Comparison of ENCODE assay signal across 2 worm cellular contexts in genomic region chrIII:7155631-7156030, ce11.
TF ChIP-seq lines count a peak whose summit lies in the region.

No protein-coding gene starts in this region.

TF ChIP-seq in whole organism, L4 larva, 104 proteins besides CTCF, POLR2A, EP300 and RAD21 (continued from another document):
- no peak for TF ChIP-seq daf-19 (GFP tag; conservative IDR thresholded peaks at IDR 0.05; lab: Robert Waterston, UW)
- TF ChIP-seq dpl-1 (GFP tag; optimal IDR thresholded peaks at IDR 0.05; lab: Kevin White, UChicago) = peak; percentile 74
- TF ChIP-seq spr-1 (tag; optimal IDR thresholded peaks at IDR 0.05; lab: Kevin White, UChicago) = peak; percentile 77
- TF ChIP-seq nhr-6 (tag; optimal IDR thresholded peaks at IDR 0.05; lab: Kevin White, UChicago) = peak; percentile 39
- peak; percentile 90 for TF ChIP-seq dmd-6 (GFP tag; IDR thresholded peaks at IDR 0.05; lab: Robert Waterston, UW)
- TF ChIP-seq tra-1 (GFP tag; IDR thresholded peaks at IDR 0.05; lab: Robert Waterston, UW) = peak; percentile 63
- TF ChIP-seq hmg-1.1 (GFP tag; IDR thresholded peaks at IDR 0.05; lab: Robert Waterston, UW) = peak; percentile 95
- TF ChIP-seq snpc-4 (tag; optimal IDR thresholded peaks at IDR 0.05; lab: Kevin White, UChicago) = no peak
- no peak for TF ChIP-seq Y75B8A.6 (GFP tag; IDR thresholded peaks at IDR 0.05; lab: Robert Waterston, UW)
- peak in 1 of 2 experiments; percentile 96 for TF ChIP-seq unc-62 (GFP tag; optimal IDR thresholded peaks at IDR 0.05 in 1 of 2; lab: Kevin White, UChicago)
- no peak for TF ChIP-seq unc-62 (tag; optimal IDR thresholded peaks at IDR 0.05; lab: Kevin White, UChicago)
- TF ChIP-seq pqm-1 (tag; optimal IDR thresholded peaks at IDR 0.05; lab: Kevin White, UChicago) = peak; percentile 39
- TF ChIP-seq nhr-11 (tag; optimal IDR thresholded peaks at IDR 0.05; lab: Kevin White, UChicago) = peak; percentile 81
- TF ChIP-seq pha-4 (GFP tag; IDR thresholded peaks at IDR 0.05; lab: Robert Waterston, UW) = peak; percentile 78
- TF ChIP-seq pha-4 (tag; optimal IDR thresholded peaks at IDR 0.05; lab: Kevin White, UChicago) = peak; percentile 96
- peak; percentile 64; the same call in 1 of the 2 replicates for TF ChIP-seq dmd-9 (GFP tag; IDR thresholded peaks at IDR 0.05; lab: Robert Waterston, UW)
- TF ChIP-seq ceh-32 (tag; optimal IDR thresholded peaks at IDR 0.05; lab: Kevin White, UChicago; ENCODE audit: poor library complexity) = peak; percentile 43
- TF ChIP-seq lin-15B (tag; optimal IDR thresholded peaks at IDR 0.05; lab: Kevin White, UChicago) = no peak
- peak; percentile 94 for TF ChIP-seq mep-1 (tag; optimal IDR thresholded peaks at IDR 0.05; lab: Kevin White, UChicago)
- TF ChIP-seq ctbp-1 (GFP tag; IDR thresholded peaks at IDR 0.05; lab: Robert Waterston, UW) = peak; percentile 97
- TF ChIP-seq ZK337.2 (GFP tag; IDR thresholded peaks at IDR 0.05; lab: Robert Waterston, UW) = no peak
- peak; percentile 26 for TF ChIP-seq Y5F2A.4 (GFP tag; optimal IDR thresholded peaks at IDR 0.05; lab: Kevin White, UChicago)
- TF ChIP-seq rbr-2 (tag; optimal IDR thresholded peaks at IDR 0.05; lab: Kevin White, UChicago) = peak; percentile 92
- TF ChIP-seq Y48G9A.11 (GFP tag; IDR thresholded peaks at IDR 0.05; lab: Robert Waterston, UW) = no peak
- no peak for TF ChIP-seq daf-8 (GFP tag; IDR thresholded peaks at IDR 0.05; lab: Robert Waterston, UW)
- peak; percentile 40 for TF ChIP-seq lir-3 (tag; optimal IDR thresholded peaks at IDR 0.05; lab: Kevin White, UChicago)
- peak; percentile 66 for TF ChIP-seq mxl-3 (GFP tag; optimal IDR thresholded peaks at IDR 0.05; lab: Kevin White, UChicago)
- peak; percentile 83 for TF ChIP-seq nhr-25 (tag; optimal IDR thresholded peaks at IDR 0.05; lab: Kevin White, UChicago; ENCODE audit: borderline replicate concordance, insufficient read depth)
- TF ChIP-seq aly-2 (tag; optimal IDR thresholded peaks at IDR 0.05; lab: Kevin White, UChicago) = no peak
- TF ChIP-seq ama-1 (optimal IDR thresholded peaks at IDR 0.05; lab: Kevin White, UChicago) = peak; percentile 90
- peak; percentile 89 for TF ChIP-seq T26A8.4 (GFP tag; IDR thresholded peaks at IDR 0.05; lab: Robert Waterston, UW)
- TF ChIP-seq zip-2 (tag; optimal IDR thresholded peaks at IDR 0.05; lab: Kevin White, UChicago) = peak; percentile 59
- no peak for TF ChIP-seq R02D3.7 (tag; optimal IDR thresholded peaks at IDR 0.05; lab: Kevin White, UChicago)
- peak; percentile 70; the same call in 1 of the 2 replicates for TF ChIP-seq nhr-42 (GFP tag; IDR thresholded peaks at IDR 0.05; lab: Robert Waterston, UW)
- TF ChIP-seq nhr-76 (tag; optimal IDR thresholded peaks at IDR 0.05; lab: Kevin White, UChicago) = peak; percentile 54
- TF ChIP-seq lin-29 (GFP tag; IDR thresholded peaks at IDR 0.05; lab: Robert Waterston, UW) = 0 out of 2 replicates have a peak, but pooled peaks have one; percentile 18
- TF ChIP-seq ceh-44 (GFP tag; IDR thresholded peaks at IDR 0.05; lab: Robert Waterston, UW) = no peak
- no peak for TF ChIP-seq F49E8.2 (tag; optimal IDR thresholded peaks at IDR 0.05; lab: Kevin White, UChicago; ENCODE audit: borderline replicate concordance)
- peak; percentile 50; the same call in 1 of the 2 replicates for TF ChIP-seq madf-9 (GFP tag; conservative IDR thresholded peaks at IDR 0.05; lab: Robert Waterston, UW)
- TF ChIP-seq daf-16 (GFP tag; optimal IDR thresholded peaks at IDR 0.05; lab: Kevin White, UChicago) = peak; percentile 52 to 75
- peak; percentile 82 for TF ChIP-seq daf-16 (tag; optimal IDR thresholded peaks at IDR 0.05; lab: Kevin White, UChicago)
- TF ChIP-seq F44E2.7 (GFP tag; IDR thresholded peaks at IDR 0.05; lab: Robert Waterston, UW) = no peak
- TF ChIP-seq Y105C5A.15 (GFP tag; IDR thresholded peaks at IDR 0.05; lab: Robert Waterston, UW) = no peak
- TF ChIP-seq nhr-102 (tag; optimal IDR thresholded peaks at IDR 0.05; lab: Kevin White, UChicago) = peak; percentile 82

TF ChIP-seq in whole organism, late embryonic, 69 proteins besides CTCF, POLR2A, EP300 and RAD21 (continued from another document):
- TF ChIP-seq che-1 (tag; optimal IDR thresholded peaks at IDR 0.05; lab: Kevin White, UChicago) = no peak
